Worm (Caenorhabditis elegans) whole organism, L2 larva: ENCODE results near the gene mct-4.

Experiments
- lin-11 ChIP-seq: fragments of 150-350 bp; sonication (generic microtip); optimal IDR thresholded peaks from 2 replicates; lab custom pipeline; 2014; ENCODE audit warnings: missing biosample characterization, missing genetic modification characterization, inconsistent platforms, mixed read lengths
- lin-13 ChIP-seq: fragments of 150-350 bp; optimal IDR thresholded peaks from 2 replicates; lab custom pipeline; 2014; ENCODE audit warnings: missing biosample characterization, missing genetic modification reagents, missing genetic modification characterization
- lin-39 ChIP-seq: fragments of 150-350 bp; optimal IDR thresholded peaks from 2 replicates; lab custom pipeline; 2014; ENCODE audit warnings: missing biosample characterization, missing genetic modification reagents, missing genetic modification characterization
- mab-5 ChIP-seq: fragments of 150-350 bp; optimal IDR thresholded peaks from 2 replicates; lab custom pipeline; 2014; ENCODE audit warnings: missing biosample characterization, missing genetic modification characterization
- nhr-10 ChIP-seq: sonication (generic microtip); optimal IDR thresholded peaks from 2 replicates; lab custom pipeline; 2017; ENCODE audit warnings: missing biosample characterization, missing genetic modification characterization
- nhr-12 ChIP-seq: fragments of 150-350 bp; optimal IDR thresholded peaks from 2 replicates; lab custom pipeline; 2014; ENCODE audit warnings: missing biosample characterization, missing genetic modification characterization
- nhr-237 ChIP-seq: fragments of 150-350 bp; optimal IDR thresholded peaks from 2 replicates; lab custom pipeline; 2014; ENCODE audit warnings: missing biosample characterization, missing genetic modification characterization
- skn-1 ChIP-seq: sonication (generic microtip); optimal IDR thresholded peaks from 2 replicates; lab custom pipeline; 2017; ENCODE audit warnings: missing biosample characterization, missing genetic modification characterization
- snpc-4 ChIP-seq: fragments of 150-350 bp; optimal IDR thresholded peaks from 2 replicates; lab custom pipeline; 2014; ENCODE audit warnings: missing biosample characterization, missing genetic modification characterization
- unc-55 ChIP-seq: fragments of 150-350 bp; sonication (generic microtip); optimal IDR thresholded peaks from 3 replicates; lab custom pipeline; 2014; ENCODE audit warnings: missing biosample characterization, missing genetic modification reagents, missing genetic modification characterization
- unc-62 ChIP-seq: fragments of 150-350 bp; optimal IDR thresholded peaks from 2 replicates; lab custom pipeline; 2014; ENCODE audit warnings: missing biosample characterization, missing genetic modification reagents, missing genetic modification characterization
- zag-1 ChIP-seq: fragments of 150-350 bp; optimal IDR thresholded peaks from 2 replicates; lab custom pipeline; 2014; ENCODE audit warnings: missing biosample characterization, missing genetic modification characterization
- ztf-4 ChIP-seq: fragments of 150-350 bp; optimal IDR thresholded peaks from 2 replicates; lab custom pipeline; 2014; ENCODE audit warnings: missing biosample characterization, missing genetic modification characterization

DNA sequence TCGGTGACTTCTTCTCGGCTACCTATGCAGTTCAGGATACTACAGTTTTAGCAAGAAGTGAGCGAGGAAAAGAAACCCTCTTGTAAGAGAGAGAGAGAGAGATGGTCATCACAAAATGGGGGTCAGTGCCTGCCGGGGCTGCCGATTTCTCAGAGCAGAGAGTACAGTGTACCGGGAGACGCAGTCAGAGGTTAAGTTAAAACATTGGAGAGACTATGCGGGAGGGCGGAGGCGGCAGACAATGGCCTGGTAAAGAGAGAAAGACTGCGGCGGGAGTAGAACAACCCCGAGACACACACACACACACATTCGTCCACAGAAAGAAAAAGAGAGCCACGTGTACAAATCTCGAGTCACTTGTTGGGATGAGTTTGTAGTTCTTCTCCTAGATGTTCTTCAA lies 41.9 kb upstream of the mct-4 start:
- TF ChIP-seq lin-13 (GFP tag; lab: Kevin White, UChicago) (no peak), skn-1 (tag; lab: Kevin White, UChicago) (no peak), unc-62 (GFP tag; lab: Kevin White, UChicago) (no peak), lin-39 (tag; lab: Kevin White, UChicago) (no peak), ztf-4 (tag; lab: Kevin White, UChicago) (no peak), nhr-10 (tag; lab: Kevin White, UChicago) (no peak), snpc-4 (tag; lab: Kevin White, UChicago) (no peak), mab-5 (tag; lab: Kevin White, UChicago) (no peak), nhr-12 (tag; lab: Kevin White, UChicago) (no peak), unc-55 (GFP tag; lab: Kevin White, UChicago) (no peak), nhr-237 (tag; lab: Kevin White, UChicago) (no peak), lin-11 (tag; lab: Kevin White, UChicago) (no peak), zag-1 (tag; lab: Kevin White, UChicago) (no peak)
